Worm (Caenorhabditis elegans) whole organism, young adult: Measurements from ENCODE around the gene sre-38.

ENCODE experiments used
- B0035.1 ChIP-seq: sonication (generic microtip); optimal IDR thresholded peaks from 2 replicates; lab custom pipeline; 2016; ENCODE audit warnings: missing genetic modification characterization, mild to moderate bottlenecking, missing compliant biosample characterization, missing genotype, missing genetic modification reagents
- B0261.1 ChIP-seq: sonication (generic microtip); optimal IDR thresholded peaks from 2 replicates; lab custom pipeline; 2016; ENCODE audit warnings: mild to moderate bottlenecking, missing genetic modification characterization, moderate library complexity, missing compliant biosample characterization
- C17E4.6 ChIP-seq: fragments of 200-800 bp; sonication (Bioruptor generic); IDR thresholded peaks from 2 replicates; pipeline ENCODE4 v1.3.6; 2022; ENCODE audit warnings: missing genetic modification reagents, missing genetic modification characterization, missing compliant biosample characterization
- D2030.7 ChIP-seq: fragments of 200-800 bp; sonication (Bioruptor generic); IDR thresholded peaks from 2 replicates; pipeline ENCODE4 v1.3.6; 2022; ENCODE audit warnings: missing genetic modification reagents, missing genetic modification characterization, missing compliant biosample characterization
- F37B4.10 ChIP-seq: fragments of 200-800 bp; sonication (Bioruptor generic); IDR thresholded peaks from 2 replicates; pipeline ENCODE4 v1.3.6; 2022; ENCODE audit warnings: missing genetic modification characterization, missing compliant biosample characterization
- F52B5.7 ChIP-seq: sonication (generic microtip); optimal IDR thresholded peaks from 2 replicates; lab custom pipeline; 2016; ENCODE audit warnings: mild to moderate bottlenecking, missing genetic modification characterization, missing compliant biosample characterization
- F55B11.4 ChIP-seq: sonication (generic microtip); optimal IDR thresholded peaks from 2 replicates; lab custom pipeline; 2016; ENCODE audit warnings: missing compliant biosample characterization, missing genetic modification characterization, borderline replicate concordance; ENCODE audit not compliant: insufficient read depth
- F57C9.4 ChIP-seq: sonication (generic microtip); optimal IDR thresholded peaks from 2 replicates; lab custom pipeline; 2017; ENCODE audit warnings: mild to moderate bottlenecking, missing genetic modification characterization, missing compliant biosample characterization
- T07F8.4 ChIP-seq: sonication (generic microtip); optimal IDR thresholded peaks from 2 replicates; lab custom pipeline; 2016; ENCODE audit warnings: mild to moderate bottlenecking, missing genetic modification characterization, moderate library complexity, missing compliant biosample characterization
- Y56A3A.18 ChIP-seq: fragments of 200-800 bp; sonication (Bioruptor generic); IDR thresholded peaks from 2 replicates; pipeline ENCODE4 v1.3.6; 2022; ENCODE audit warnings: missing genetic modification reagents, missing genetic modification characterization, missing compliant biosample characterization
- akir-1 ChIP-seq: fragments of 200-800 bp; sonication (Bioruptor generic); optimal IDR thresholded peaks from 2 replicates; lab custom pipeline; 2018; ENCODE audit warnings: mild to moderate bottlenecking, missing genetic modification characterization, moderate library complexity, missing compliant biosample characterization
- ama-1 ChIP-seq, 3 experiments: fragments of 150-350 bp in 1 of 3; sonication (generic microtip) in 2 of 3; optimal IDR thresholded peaks; 2 replicates each; lab custom pipeline; 2014 to 2018; ENCODE audit warnings: missing biosample characterization in 2 of 3, missing genetic modification characterization in 2 of 3, missing genetic modification reagents in 2 of 3
- athp-1 ChIP-seq: sonication (generic microtip); optimal IDR thresholded peaks from 2 replicates; lab custom pipeline; 2017; ENCODE audit warnings: mild to moderate bottlenecking, missing genetic modification characterization, missing compliant biosample characterization
- attf-3 ChIP-seq: fragments of 200-800 bp; sonication (Bioruptor generic); conservative IDR thresholded peaks from 2 replicates; pipeline ENCODE4 v1.3.6; 2022; ENCODE audit warnings: missing genetic modification reagents, missing genetic modification characterization, missing compliant biosample characterization
- cebp-2 ChIP-seq: fragments of 200-800 bp; sonication (Bioruptor generic); IDR thresholded peaks from 2 replicates; pipeline ENCODE4 v1.3.6; 2022; ENCODE audit warnings: missing genetic modification characterization, missing compliant biosample characterization
- ceh-91 ChIP-seq: fragments of 200-800 bp; sonication (Bioruptor generic); IDR thresholded peaks from 2 replicates; pipeline ENCODE4 v1.3.6; 2022; ENCODE audit warnings: missing genetic modification reagents, missing genetic modification characterization, missing compliant biosample characterization
- dpff-1 ChIP-seq: sonication (generic microtip); optimal IDR thresholded peaks from 2 replicates; lab custom pipeline; 2017; ENCODE audit warnings: mild to moderate bottlenecking, missing genetic modification characterization, missing compliant biosample characterization
- egl-18 ChIP-seq: fragments of 200-800 bp; sonication (Bioruptor generic); IDR thresholded peaks from 2 replicates; pipeline ENCODE4 v1.3.6; 2022; ENCODE audit warnings: missing genetic modification reagents, missing genetic modification characterization, missing compliant biosample characterization
- egrh-3 ChIP-seq: fragments of 200-800 bp; sonication (Bioruptor generic); IDR thresholded peaks from 2 replicates; pipeline ENCODE4 v1.3.6; 2022; ENCODE audit warnings: missing genetic modification reagents, missing genetic modification characterization, missing compliant biosample characterization
- ekl-4 ChIP-seq: fragments of 200-800 bp; sonication (Bioruptor generic); IDR thresholded peaks from 2 replicates; pipeline ENCODE4 v1.3.6; 2022; ENCODE audit warnings: missing genetic modification reagents, missing genetic modification characterization, missing compliant biosample characterization
- him-1 ChIP-seq: sonication (generic microtip); optimal IDR thresholded peaks from 2 replicates; lab custom pipeline; 2016; ENCODE audit warnings: missing genotype, missing genetic modification reagents, missing genetic modification characterization, missing compliant biosample characterization
- hmg-1.2 ChIP-seq: fragments of 200-800 bp; sonication (Bioruptor generic); IDR thresholded peaks from 2 replicates; pipeline ENCODE4 v1.3.6; 2022; ENCODE audit warnings: missing genetic modification reagents, missing genetic modification characterization, missing compliant biosample characterization
- lag-1 ChIP-seq: fragments of 200-800 bp; sonication (Bioruptor generic); IDR thresholded peaks from 2 replicates; pipeline ENCODE4 v1.3.6; 2022; ENCODE audit warnings: missing genetic modification reagents, missing genetic modification characterization, missing compliant biosample characterization
- lin-35 ChIP-seq, 3 experiments: fragments of 150-350 bp in 2 of 3; sonication (generic microtip) in 1 of 3; optimal IDR thresholded peaks; 2 replicates each; lab custom pipeline; 2014 to 2018; ENCODE audit warnings: missing biosample characterization in 3 of 3, missing genetic modification characterization in 3 of 3, missing genetic modification reagents in 3 of 3
- lin-40 ChIP-seq: sonication (generic microtip); optimal IDR thresholded peaks from 2 replicates; lab custom pipeline; 2016; ENCODE audit warnings: missing genetic modification characterization, mild to moderate bottlenecking, missing compliant biosample characterization, missing genotype, missing genetic modification reagents
- lin-54 ChIP-seq: fragments of 200-800 bp; sonication (Bioruptor generic); optimal IDR thresholded peaks from 2 replicates; lab custom pipeline; 2018; ENCODE audit warnings: mild to moderate bottlenecking, missing genetic modification characterization, missing compliant biosample characterization
- madf-10 ChIP-seq: sonication (generic microtip); optimal IDR thresholded peaks from 2 replicates; lab custom pipeline; 2016; ENCODE audit warnings: mild to moderate bottlenecking, missing genetic modification characterization, missing compliant biosample characterization
- madf-3 ChIP-seq: fragments of 200-800 bp; sonication (Bioruptor generic); IDR thresholded peaks from 2 replicates; pipeline ENCODE4 v1.3.6; 2022; ENCODE audit warnings: missing genetic modification reagents, missing genetic modification characterization, missing compliant biosample characterization
- madf-6 ChIP-seq: fragments of 200-800 bp; sonication (Bioruptor generic); IDR thresholded peaks from 2 replicates; pipeline ENCODE4 v1.3.6; 2022; ENCODE audit warnings: missing genetic modification reagents, missing genetic modification characterization, missing compliant biosample characterization
- nfya-1 ChIP-seq: sonication (generic microtip); optimal IDR thresholded peaks from 2 replicates; lab custom pipeline; 2017; ENCODE audit warnings: antibody characterized with exemption, missing compliant biosample characterization, missing genetic modification characterization, borderline replicate concordance; ENCODE audit not compliant: insufficient read depth
- nfyb-1 ChIP-seq: fragments of 200-800 bp; sonication (Bioruptor generic); IDR thresholded peaks from 2 replicates; pipeline ENCODE4 v1.3.6; 2022; ENCODE audit warnings: missing genetic modification reagents, missing genetic modification characterization, missing compliant biosample characterization
- nhr-27 ChIP-seq: fragments of 200-800 bp; sonication (Bioruptor generic); optimal IDR thresholded peaks from 2 replicates; lab custom pipeline; 2018; ENCODE audit warnings: mild to moderate bottlenecking, missing genetic modification characterization, moderate library complexity, missing compliant biosample characterization
- nhr-90 ChIP-seq: sonication (generic microtip); optimal IDR thresholded peaks from 2 replicates; lab custom pipeline; 2016; ENCODE audit warnings: missing genotype, mild to moderate bottlenecking, missing genetic modification characterization, missing compliant biosample characterization
- pbrm-1 ChIP-seq: fragments of 200-800 bp; sonication (Bioruptor generic); IDR thresholded peaks from 2 replicates; pipeline ENCODE4 v1.3.6; 2022; ENCODE audit warnings: missing genetic modification reagents, missing genetic modification characterization, missing compliant biosample characterization
- rec-8 ChIP-seq, 2 experiments: sonication (generic microtip); optimal IDR thresholded peaks; 2 replicates each; lab custom pipeline; 2016; ENCODE audit warnings: mild to moderate bottlenecking in 2 of 2, missing genetic modification characterization in 2 of 2, missing genetic modification reagents in 2 of 2, missing genotype in 2 of 2, missing biosample characterization in 1 of 2, missing compliant biosample characterization in 1 of 2, moderate library complexity in 1 of 2
- snpc-1.1 ChIP-seq: sonication (generic microtip); optimal IDR thresholded peaks from 2 replicates; lab custom pipeline; 2017; ENCODE audit warnings: missing genetic modification characterization, mild to moderate bottlenecking, missing compliant biosample characterization, antibody characterized with exemption, moderate library complexity, missing genotype, missing genetic modification reagents; ENCODE audit not compliant: insufficient read depth
- snpc-1.3 ChIP-seq: sonication (generic microtip); optimal IDR thresholded peaks from 2 replicates; lab custom pipeline; 2017; ENCODE audit warnings: missing genetic modification characterization, mild to moderate bottlenecking, missing compliant biosample characterization, antibody characterized with exemption, moderate library complexity, missing genotype, missing genetic modification reagents; ENCODE audit not compliant: insufficient read depth
- snpc-3.4 ChIP-seq: sonication (generic microtip); optimal IDR thresholded peaks from 2 replicates; lab custom pipeline; 2017; ENCODE audit warnings: missing genetic modification characterization, mild to moderate bottlenecking, missing compliant biosample characterization, antibody characterized with exemption, moderate library complexity, missing genotype, missing genetic modification reagents
- zfh-2 ChIP-seq: fragments of 200-800 bp; sonication (Bioruptor generic); conservative IDR thresholded peaks from 2 replicates; pipeline ENCODE4 v1.3.6; 2022; ENCODE audit warnings: missing genetic modification reagents, missing genetic modification characterization, missing compliant biosample characterization

The sre-38 gene

ce11 chrII:12489903-12490302, 32.5 kb downstream of the sre-38 start, which contains the start of gene T21B4.15:
T21B4.15 (plus strand) TSS chrII:12490203.
- TF ChIP-seq athp-1 (tag; lab: Kevin White, UChicago): no peak

ce11 chrII:12491936-12492335, 34.6 kb downstream of the sre-38 start, which contains the start of gene srz-6:
srz-6 (plus strand) TSS chrII:12492236.
- TF ChIP-seq nhr-27 (tag; lab: Kevin White, UChicago) (no peak), T07F8.4 (tag; lab: Kevin White, UChicago) (no peak), snpc-3.4 (tag; lab: Kevin White, UChicago) (no peak), madf-3 (GFP tag; lab: Robert Waterston, UW) (no peak), B0261.1 (no peak), nfyb-1 (GFP tag; lab: Robert Waterston, UW) (no peak), madf-6 (no peak), zfh-2 (0 out of 2 replicates have a peak, but pooled peaks have one; percentile 29)

DNA sequence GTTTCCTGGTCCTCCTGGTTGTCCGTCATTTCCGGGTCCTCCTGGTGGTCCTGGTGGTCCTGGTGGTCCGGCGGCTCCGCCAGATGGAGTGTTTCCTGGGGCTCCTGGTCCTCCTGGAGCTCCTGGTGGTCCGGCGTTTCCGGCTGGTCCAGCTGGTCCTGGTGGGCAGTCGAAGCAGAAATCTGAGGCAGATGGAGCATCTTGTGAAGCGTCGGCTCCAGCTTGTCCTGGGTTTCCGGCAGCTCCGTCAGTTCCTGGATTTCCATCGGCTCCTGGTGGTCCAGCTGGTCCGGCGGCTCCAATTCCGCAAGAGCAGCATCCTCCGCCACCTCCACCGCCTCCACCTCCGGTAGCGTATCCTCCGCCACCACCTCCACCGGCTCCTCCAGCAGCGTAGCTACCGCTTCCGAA, 36.7 kb downstream of the sre-38 start:
- TF ChIP-seq cebp-2 (GFP tag; lab: Robert Waterston, UW): 0 out of 2 replicates have a peak, but pooled peaks have one; percentile 4
- peak; percentile 97 for TF ChIP-seq egrh-3 (GFP tag; lab: Robert Waterston, UW)
- TF ChIP-seq zfh-2: peak; percentile 74
- TF ChIP-seq athp-1 (tag; lab: Kevin White, UChicago): no peak
- TF ChIP-seq snpc-1.3 (tag; lab: Kevin White, UChicago): no peak
- TF ChIP-seq F37B4.10 (GFP tag; lab: Robert Waterston, UW): 0 out of 2 replicates have a peak, but pooled peaks have one; percentile 71

DNA sequence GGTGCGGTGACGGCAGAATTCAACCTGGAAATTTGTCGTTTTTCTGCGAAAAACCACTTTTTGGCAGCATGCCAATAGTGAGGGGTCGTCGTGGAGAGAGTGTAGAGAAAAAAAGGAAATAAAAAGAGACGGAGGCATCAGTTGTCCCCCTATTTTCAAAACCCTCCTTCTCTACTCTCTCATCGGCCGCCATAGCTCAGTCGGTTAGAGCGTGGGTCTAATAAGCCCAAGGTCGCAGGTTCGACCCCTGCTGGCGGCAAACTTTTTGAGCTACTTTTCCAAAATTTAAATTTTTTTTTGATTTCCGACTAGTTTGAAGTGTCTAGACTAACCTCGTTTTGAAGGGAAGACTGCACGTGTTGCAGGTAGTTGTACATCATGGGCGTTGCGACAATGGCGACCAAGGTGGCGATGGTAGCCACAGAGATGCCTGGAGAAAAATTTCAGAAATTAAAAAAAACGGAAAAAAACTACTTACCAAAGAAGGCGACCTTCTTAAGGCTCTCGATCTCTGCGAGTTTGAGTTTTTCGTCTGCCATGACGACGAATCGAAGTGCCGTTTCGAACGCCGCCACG, 37.3 kb downstream of the sre-38 start, which contains the start of gene col-85:
TSS of gene col-85 (minus strand) at position 540 of the 576 bp plus-strand sequence.
- TF ChIP-seq egl-18 (0 out of 2 replicates have a peak, but pooled peaks have one; percentile 50), F57C9.4 (tag; lab: Kevin White, UChicago) (no peak), snpc-1.1 (tag; lab: Kevin White, UChicago) (peak; percentile 90), D2030.7 (peak; percentile 83), him-1 (tag; lab: Kevin White, UChicago) (peak; percentile 89), ceh-91 (peak; percentile 43), akir-1 (GFP tag; lab: Kevin White, UChicago) (no peak), F52B5.7 (tag; lab: Kevin White, UChicago) (peak; percentile 63), nfya-1 (no peak), hmg-1.2 (peak; percentile 90), C17E4.6 (GFP tag; lab: Robert Waterston, UW) (no peak), attf-3 (GFP tag; lab: Robert Waterston, UW) (peak; percentile 77), nhr-90 (peak; percentile 94), lin-40 (tag; lab: Kevin White, UChicago) (no peak), B0035.1 (peak; percentile 72), F55B11.4 (no peak), lin-54 (GFP tag; lab: Kevin White, UChicago) (peak; percentile 78), F37B4.10 (GFP tag; lab: Robert Waterston, UW) (0 out of 2 replicates have a peak, but pooled peaks have one; percentile 86), B0261.1 (peak; percentile 99), ekl-4 (GFP tag; lab: Robert Waterston, UW) (peak; percentile 72), lag-1 (GFP tag; lab: Robert Waterston, UW) (no peak), Y56A3A.18 (peak; percentile 56; the same call in 1 of the 2 replicates), rec-8 (tag; optimal IDR thresholded peaks at IDR 0.05; lab: Kevin White, UChicago) (peak; percentile 76 to 91), dpff-1 (tag; lab: Kevin White, UChicago) (no peak), lin-35 (GFP tag; optimal IDR thresholded peaks at IDR 0.05; lab: Kevin White, UChicago) (peak in 1 of 3 experiments; percentile 78), egrh-3 (GFP tag; lab: Robert Waterston, UW) (no peak), snpc-3.4 (tag; lab: Kevin White, UChicago) (peak; percentile 92), snpc-1.3 (tag; lab: Kevin White, UChicago) (peak; percentile 87), pbrm-1 (GFP tag; lab: Robert Waterston, UW) (peak; percentile 92), ama-1 (optimal IDR thresholded peaks at IDR 0.05; lab: Kevin White, UChicago) (no peak), ama-1 (GFP tag; optimal IDR thresholded peaks at IDR 0.05; lab: Kevin White, UChicago) (peak in 1 of 2 experiments; percentile 82), madf-10 (tag; lab: Kevin White, UChicago) (peak; percentile 84)
